Fruit fly (Drosophila melanogaster) Kc167 (cell line): ENCODE data around the gene Cdc42.

Experiments
- Myc ChIP-seq: fragments of >200 bp; optimal IDR thresholded peaks from 2 replicates; lab custom pipeline; 2017; ENCODE audit warnings: missing external identifiers
- Sin3A ChIP-seq: fragments of >200 bp; optimal IDR thresholded peaks from 2 replicates; lab custom pipeline; 2018; ENCODE audit warnings: missing external identifiers
- h ChIP-seq: fragments of >200 bp; optimal IDR thresholded peaks from 3 replicates; lab custom pipeline; 2018; ENCODE audit warnings: missing external identifiers
- insv ChIP-seq: fragments of >200 bp; optimal IDR thresholded peaks from 3 replicates; lab custom pipeline; 2018; ENCODE audit warnings: missing external identifiers
- psq ChIP-seq: fragments of >200 bp; optimal IDR thresholded peaks from 2 replicates; lab custom pipeline; 2017; ENCODE audit warnings: missing external identifiers
- ttk ChIP-seq: sonication (Bioruptor generic); optimal IDR thresholded peaks from 2 replicates; lab custom pipeline; 2017; ENCODE audit warnings: missing external identifiers

The Cdc42 gene

DNA sequence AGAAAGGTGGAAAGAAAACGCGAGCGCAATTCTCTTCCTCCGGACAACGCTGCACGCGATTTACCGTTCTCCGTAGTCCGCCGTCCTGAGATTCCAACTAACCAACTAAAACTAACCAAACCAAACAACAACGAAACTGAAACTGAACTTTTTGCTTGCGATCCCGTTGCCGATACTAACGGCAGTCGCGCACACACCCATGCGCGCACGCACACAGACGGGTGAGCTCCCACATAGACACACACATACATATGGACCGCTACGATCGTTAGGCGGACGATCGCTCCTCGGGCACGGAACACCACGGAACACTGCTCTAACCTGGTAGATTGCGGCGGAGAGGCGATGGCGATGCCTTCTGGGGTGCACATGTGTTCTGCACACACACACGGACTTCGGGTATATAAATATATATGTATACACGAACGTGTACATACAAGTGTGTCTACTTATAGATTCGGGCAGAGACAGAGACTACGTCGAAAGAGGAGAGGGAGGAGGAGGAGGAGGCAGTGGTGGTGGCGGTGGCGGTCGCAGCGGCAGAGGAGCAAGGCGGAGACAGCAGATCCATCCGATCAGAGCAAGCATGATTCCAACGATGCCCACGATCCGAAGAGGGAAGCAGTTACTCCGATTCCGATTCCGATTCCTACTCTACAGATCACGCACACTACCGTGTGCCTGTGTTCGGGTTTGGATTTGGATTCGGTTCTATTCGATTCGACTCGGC, 16.2 kb downstream of the Cdc42 start, which contains the start of gene meso18E:
Gene meso18E (minus strand): TSS at position 148 of the 730 bp plus-strand sequence.
- no peak for TF ChIP-seq psq
- no peak for TF ChIP-seq Myc (lab: Kevin White, UChicago)

DNA sequence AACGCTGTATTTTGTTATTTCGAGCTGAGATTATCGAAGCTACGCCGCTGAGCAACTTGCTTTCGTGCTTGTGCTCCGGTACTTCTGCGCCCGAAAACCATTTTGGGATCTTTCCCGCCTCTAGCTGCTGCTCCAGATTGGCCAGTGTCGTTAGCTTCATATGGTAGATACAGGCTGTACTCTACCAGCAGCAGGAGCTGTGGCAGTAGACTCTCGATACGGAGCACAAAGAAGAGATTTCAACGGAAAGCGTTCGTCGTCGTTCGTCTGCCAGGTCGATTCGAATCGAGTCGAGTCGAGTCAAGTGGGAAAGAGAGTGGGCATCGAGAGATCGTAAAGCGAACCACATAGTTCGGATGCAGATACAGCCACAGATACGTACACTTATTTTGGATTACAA, 17.9 kb downstream of the Cdc42 start:
- TF ChIP-seq h (lab: Kevin White, UChicago) (no peak), psq (no peak), Myc (lab: Kevin White, UChicago) (no peak), insv (lab: Kevin White, UChicago) (no peak), Sin3A (lab: Kevin White, UChicago) (no peak), ttk (lab: Kevin White, UChicago) (no peak)

- TF ChIP-seq h (lab: Kevin White, UChicago) (no peak), psq (no peak), ttk (lab: Kevin White, UChicago) (no peak), insv (lab: Kevin White, UChicago) (no peak), Sin3A (lab: Kevin White, UChicago) (no peak), Myc (lab: Kevin White, UChicago) (no peak)
Measured at dm6 chrX:19716325-19716917, 19.5 kb downstream of the Cdc42 start.

dm6 chrX:19717041-19717440, 20.1 kb downstream of the Cdc42 start:
- TF ChIP-seq h (lab: Kevin White, UChicago) (no peak), Myc (lab: Kevin White, UChicago) (no peak), ttk (lab: Kevin White, UChicago) (no peak), Sin3A (lab: Kevin White, UChicago) (no peak), psq (no peak), insv (lab: Kevin White, UChicago) (no peak)

DNA sequence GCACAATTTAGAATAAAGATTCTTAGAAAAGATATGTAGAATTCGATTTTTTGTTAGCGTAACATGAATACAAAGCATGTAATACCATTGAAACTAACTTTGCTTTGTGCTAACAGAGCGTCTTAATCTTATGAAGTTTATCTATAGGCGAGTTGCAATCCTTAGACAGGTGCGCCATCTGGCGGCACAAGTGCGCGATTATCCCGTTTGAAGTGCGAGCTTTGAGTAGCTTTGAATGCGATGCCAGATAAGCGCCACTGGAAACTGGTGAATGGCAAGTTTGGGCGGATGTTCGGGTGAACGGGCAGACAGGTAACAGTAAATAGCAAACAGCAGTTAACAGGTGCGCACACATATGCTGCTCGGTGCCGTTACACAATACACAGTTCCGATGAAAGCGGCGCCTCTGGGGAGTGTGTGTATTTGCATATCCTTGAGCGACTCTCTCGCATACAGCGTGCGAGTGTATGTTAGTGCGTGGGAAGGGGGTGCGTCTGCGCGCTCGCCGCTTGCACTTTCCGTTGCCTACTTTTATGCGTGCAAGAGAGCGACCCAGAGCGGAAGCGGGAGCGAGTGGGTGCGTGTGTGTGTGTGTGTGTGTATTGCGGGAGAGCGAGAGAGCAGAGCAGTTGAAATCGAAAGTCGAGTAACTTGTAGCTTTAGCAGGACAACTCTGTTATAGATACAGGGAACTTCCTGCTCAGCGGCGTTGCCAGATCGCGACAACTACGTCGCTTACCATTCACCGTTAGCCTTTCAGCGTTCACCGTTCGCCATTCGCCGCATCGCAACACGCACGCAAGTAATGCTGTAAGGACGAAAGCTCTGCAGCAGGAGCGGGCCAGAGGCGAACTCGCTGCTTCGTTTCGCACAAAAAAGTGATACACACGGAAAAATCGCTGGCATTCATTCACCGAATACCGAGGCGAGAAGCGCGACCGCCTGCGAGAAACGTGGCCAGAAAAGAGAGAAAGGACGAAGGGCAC, 21.4 kb downstream of the Cdc42 start, which contains the start of gene CG12531:
Gene CG12531 (plus strand): TSS at position 936 of the 986 bp plus-strand sequence.
- TF ChIP-seq insv (lab: Kevin White, UChicago) (no peak), ttk (lab: Kevin White, UChicago) (no peak), psq (no peak), Sin3A (lab: Kevin White, UChicago) (no peak), h (lab: Kevin White, UChicago) (no peak), Myc (lab: Kevin White, UChicago) (no peak)

DNA sequence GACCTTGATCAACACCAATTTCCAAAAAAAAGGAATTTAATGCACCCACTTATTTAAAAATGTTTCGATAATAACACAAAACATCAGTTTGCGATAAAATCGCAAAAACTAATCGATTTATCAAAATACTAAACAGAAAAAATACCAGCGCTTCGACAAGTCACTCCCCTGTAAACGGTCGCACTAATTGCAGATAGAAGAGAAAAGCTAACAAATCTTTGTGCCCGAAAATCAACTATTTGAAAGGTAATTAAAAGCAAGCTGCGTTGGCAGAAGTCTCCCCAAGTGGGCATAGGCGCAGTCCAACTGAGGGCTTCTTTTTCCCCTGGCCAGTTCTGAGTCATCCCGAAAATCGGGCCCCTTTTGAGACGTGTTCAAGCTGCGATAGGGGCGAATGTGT, 34.0 kb downstream of the Cdc42 start, which contains the start of gene AP-1-2beta:
Gene AP-1-2beta (plus strand): TSS at position 161 of the 400 bp plus-strand sequence.
- TF ChIP-seq Sin3A (lab: Kevin White, UChicago) (no peak), h (lab: Kevin White, UChicago) (no peak), Myc (lab: Kevin White, UChicago) (no peak), ttk (lab: Kevin White, UChicago) (no peak), psq (no peak), insv (lab: Kevin White, UChicago) (no peak)

dm6 chrX:19735270-19735669, 38.4 kb downstream of the Cdc42 start, which contains the start of gene CG14234:
CG14234 (plus strand) TSS chrX:19735570.
- TF ChIP-seq ttk (lab: Kevin White, UChicago) (no peak), h (lab: Kevin White, UChicago) (no peak), insv (lab: Kevin White, UChicago) (no peak), psq (no peak), Myc (lab: Kevin White, UChicago) (no peak), Sin3A (lab: Kevin White, UChicago) (no peak)

dm6 chrX:19737872-19738271, 41.0 kb downstream of the Cdc42 start:
- no peak for TF ChIP-seq ttk (lab: Kevin White, UChicago)
- TF ChIP-seq insv (lab: Kevin White, UChicago), result no peak
- no peak for TF ChIP-seq Myc (lab: Kevin White, UChicago)
- no peak for TF ChIP-seq h (lab: Kevin White, UChicago)
- no peak for TF ChIP-seq Sin3A (lab: Kevin White, UChicago)
- TF ChIP-seq psq, result no peak

dm6 chrX:19744003-19744488, 47.2 kb downstream of the Cdc42 start, which contains the start of the genes CG18809, COX6B, CG33932 and Rpp20:
CG18809 (minus strand) TSS chrX:19744335.
COX6B (minus strand) TSS chrX:19744335.
CG33932 (plus strand) TSS chrX:19744431.
Rpp20 (plus strand) TSS chrX:19744431.
- TF ChIP-seq h (lab: Kevin White, UChicago) (no peak), Sin3A (lab: Kevin White, UChicago) (no peak), psq (no peak), Myc (lab: Kevin White, UChicago) (no peak), insv (lab: Kevin White, UChicago) (no peak)

DNA sequence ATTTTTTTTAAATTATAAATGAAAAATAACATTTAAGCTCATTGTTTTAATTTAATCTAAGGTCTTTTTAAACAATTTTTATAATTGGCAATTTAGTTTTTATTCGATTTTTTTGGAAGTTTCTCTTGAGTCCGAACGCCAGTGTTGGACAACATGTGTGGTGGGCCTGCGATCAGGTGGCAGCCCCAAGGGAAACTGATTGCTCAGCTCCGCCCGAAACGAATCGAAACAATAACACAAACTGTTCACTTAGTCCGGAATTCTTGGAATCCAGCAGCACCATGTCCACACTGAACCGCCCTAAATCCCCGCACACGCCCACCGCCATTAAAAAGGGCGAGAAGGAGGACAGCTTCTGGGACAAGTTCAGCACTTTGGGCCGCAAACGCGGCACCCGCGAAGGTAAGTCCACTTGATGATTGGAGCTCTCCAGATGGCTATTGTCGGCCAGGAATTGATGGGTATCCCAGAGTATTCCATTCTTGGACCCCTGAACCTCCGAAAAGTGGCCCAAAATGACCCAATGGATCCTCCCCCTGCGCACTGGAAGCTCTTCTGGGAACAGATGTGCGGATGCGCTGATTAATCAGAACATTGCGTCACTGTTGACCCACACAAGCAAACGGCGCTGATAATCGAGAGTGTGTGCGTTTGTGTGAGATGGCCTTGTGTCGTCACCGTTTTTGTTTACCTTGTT, 49.2 kb downstream of the Cdc42 start, which contains the start of gene parvin:
Gene parvin (plus strand): TSS at position 134 of the 697 bp plus-strand sequence.
- TF ChIP-seq ttk (lab: Kevin White, UChicago) (no peak), Sin3A (lab: Kevin White, UChicago) (no peak), insv (lab: Kevin White, UChicago) (no peak), psq (no peak), Myc (lab: Kevin White, UChicago) (no peak), h (lab: Kevin White, UChicago) (no peak)
